Worm (Caenorhabditis elegans) whole organism, early embryonic: ENCODE data around the gene nhr-110.

ENCODE experiments used
- ama-1 ChIP-seq: fragments of 150-350 bp; optimal IDR thresholded peaks from 2 replicates; lab custom pipeline; 2014
- pes-1 ChIP-seq: fragments of 200-800 bp; sonication (Bioruptor generic); IDR thresholded peaks from 2 replicates; pipeline ENCODE4 v1.3.6; 2022; ENCODE audit warnings: missing genetic modification reagents, missing genetic modification characterization, missing compliant biosample characterization
- sea-1 ChIP-seq: fragments of 200-800 bp; sonication (Bioruptor generic); conservative IDR thresholded peaks from 2 replicates; pipeline ENCODE4 v1.3.6; 2022; ENCODE audit warnings: missing genetic modification characterization, missing compliant biosample characterization
- tbx-11 ChIP-seq: fragments of 200-800 bp; sonication (Bioruptor generic); IDR thresholded peaks from 2 replicates; pipeline ENCODE4 v1.3.6; 2022; ENCODE audit warnings: missing genetic modification characterization, missing compliant biosample characterization

DNA sequence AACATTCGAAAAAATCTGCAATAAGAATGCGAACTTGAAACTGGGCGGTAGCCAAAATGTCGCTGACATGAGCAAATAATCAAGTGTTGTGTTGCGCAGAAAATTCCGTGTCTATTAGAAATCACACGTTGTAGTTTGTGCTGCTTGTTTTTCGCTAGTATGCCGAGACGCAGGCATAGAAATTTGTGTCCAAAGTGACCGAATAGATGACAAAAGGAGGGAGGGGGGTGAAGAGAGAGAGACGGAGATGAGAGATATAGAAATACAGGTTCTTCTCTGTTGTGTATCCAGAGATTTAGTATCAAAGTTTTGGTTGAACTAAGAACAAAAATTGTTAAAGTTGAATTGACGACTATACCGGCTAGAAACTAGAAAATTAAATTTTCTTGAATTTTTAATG lies 3.0 kb upstream of the nhr-110 start:
- TF ChIP-seq ama-1 (lab: Kevin White, UChicago) (no peak), pes-1 (GFP tag; lab: Robert Waterston, UW) (no peak), sea-1 (GFP tag; lab: Robert Waterston, UW) (no peak), tbx-11 (GFP tag; lab: Robert Waterston, UW) (no peak)
